Worm (Caenorhabditis elegans) whole organism, L3 larva: Measurements from ENCODE around the gene algn-11.

ENCODE experiments used
- ZK546.5 ChIP-seq: sonication (generic microtip); optimal IDR thresholded peaks from 2 replicates; lab custom pipeline; 2017; ENCODE audit warnings: missing biosample characterization, missing genetic modification characterization
- ama-1 ChIP-seq: fragments of 150-350 bp; optimal IDR thresholded peaks from 2 replicates; lab custom pipeline; 2018
- elt-2 ChIP-seq: sonication (generic microtip); optimal IDR thresholded peaks from 2 replicates; lab custom pipeline; 2016; ENCODE audit warnings: missing genetic modification reagents, mild to moderate bottlenecking, missing genetic modification characterization, missing compliant biosample characterization
- lsy-12 ChIP-seq: sonication (generic microtip); optimal IDR thresholded peaks from 2 replicates; lab custom pipeline; 2016; ENCODE audit warnings: mild to moderate bottlenecking, missing genetic modification characterization, missing compliant biosample characterization
- nhr-11 ChIP-seq: fragments of 150-350 bp; optimal IDR thresholded peaks from 2 replicates; lab custom pipeline; 2014; ENCODE audit warnings: missing biosample characterization, missing genetic modification characterization
- nhr-237 ChIP-seq: fragments of 150-350 bp; optimal IDR thresholded peaks from 2 replicates; lab custom pipeline; 2014; ENCODE audit warnings: missing biosample characterization, missing genetic modification characterization
- nhr-67 ChIP-seq: fragments of 150-350 bp; optimal IDR thresholded peaks from 2 replicates; lab custom pipeline; 2014; ENCODE audit warnings: missing biosample characterization, missing genetic modification characterization
- pqm-1 ChIP-seq: fragments of 150-350 bp; optimal IDR thresholded peaks from 2 replicates; lab custom pipeline; 2017; ENCODE audit warnings: missing biosample characterization, missing genetic modification characterization, inconsistent platforms
- snpc-4 ChIP-seq: fragments of 150-350 bp; optimal IDR thresholded peaks from 2 replicates; lab custom pipeline; 2014; ENCODE audit warnings: missing biosample characterization, missing genetic modification characterization
- unc-62 ChIP-seq: fragments of 150-350 bp; sonication (generic microtip); optimal IDR thresholded peaks from 4 replicates; lab custom pipeline; 2014; ENCODE audit warnings: missing biosample characterization, missing genetic modification reagents, missing genetic modification characterization
- ztf-11 ChIP-seq: fragments of 150-350 bp; optimal IDR thresholded peaks from 2 replicates; lab custom pipeline; 2014; ENCODE audit warnings: missing biosample characterization, missing genetic modification characterization

DNA sequence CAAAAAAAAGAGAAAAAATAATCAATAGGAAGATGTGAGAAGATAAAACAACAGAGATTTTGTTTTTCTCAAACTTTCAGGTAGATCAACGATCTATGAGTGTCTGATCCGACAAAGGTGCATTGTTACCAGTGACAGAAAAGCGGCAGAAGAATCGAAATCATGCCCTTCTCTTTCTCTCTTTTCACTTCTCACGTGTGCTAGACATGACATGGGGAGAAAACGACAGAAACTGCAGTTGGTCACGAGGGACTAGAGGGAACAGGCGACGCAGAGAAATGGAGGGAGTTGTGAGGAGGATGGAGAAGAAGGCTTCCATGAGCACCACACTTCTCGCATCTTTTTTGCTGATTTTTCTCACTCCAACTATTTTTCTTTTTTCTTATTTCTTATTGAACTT lies 44.9 kb upstream of the algn-11 start, which contains the start of gene F56C9.10:
- TF ChIP-seq ama-1 (lab: Kevin White, UChicago) (peak; percentile 80), elt-2 (tag; lab: Kevin White, UChicago) (peak; percentile 59), ZK546.5 (tag; lab: Kevin White, UChicago) (no peak), snpc-4 (peak; percentile 78), nhr-67 (tag; lab: Kevin White, UChicago) (no peak), nhr-237 (no peak), ztf-11 (no peak), unc-62 (GFP tag; lab: Kevin White, UChicago) (peak; percentile 88), lsy-12 (tag; lab: Kevin White, UChicago) (peak; percentile 77), nhr-11 (tag; lab: Kevin White, UChicago) (peak; percentile 92), pqm-1 (tag; lab: Kevin White, UChicago) (peak; percentile 1)
